Worm (Caenorhabditis elegans) whole organism, mixed stage, embryonic: ENCODE results near the gene T14G8.3.
A peak's percentile ranks its signal among the peaks of the same experiment; 100 is the strongest.

Experiments used
- M03D4.4 ChIP-seq: sonication (generic microtip); optimal IDR thresholded peaks from 2 replicates; lab custom pipeline; 2017; ENCODE audit warnings: mild to moderate bottlenecking, missing genetic modification characterization, missing compliant biosample characterization
- bed-3 ChIP-seq: fragments of 200-800 bp; sonication (Bioruptor generic); optimal IDR thresholded peaks from 3 replicates; lab custom pipeline; 2018; ENCODE audit warnings: mild to moderate bottlenecking, missing genetic modification characterization, moderate library complexity, missing compliant biosample characterization
- blmp-1 ChIP-seq: fragments of 150-350 bp; optimal IDR thresholded peaks from 2 replicates; lab custom pipeline; 2014; ENCODE audit warnings: missing biosample characterization, missing genetic modification characterization
- ceh-39 ChIP-seq: fragments of 150-350 bp; optimal IDR thresholded peaks from 2 replicates; lab custom pipeline; 2014; ENCODE audit warnings: missing biosample characterization, missing genetic modification characterization
- ceh-43 ChIP-seq: fragments of 200-800 bp; sonication (Bioruptor generic); optimal IDR thresholded peaks from 2 replicates; lab custom pipeline; 2018; ENCODE audit warnings: mild to moderate bottlenecking, missing genetic modification characterization, moderate library complexity, missing compliant biosample characterization
- ceh-83 ChIP-seq: fragments of 200-800 bp; sonication (Bioruptor generic); optimal IDR thresholded peaks from 2 replicates; lab custom pipeline; 2018; ENCODE audit warnings: mild to moderate bottlenecking, missing genetic modification characterization, missing compliant biosample characterization
- ces-1 ChIP-seq: fragments of 150-350 bp; optimal IDR thresholded peaks from 2 replicates; lab custom pipeline; 2014; ENCODE audit warnings: missing biosample characterization, missing genetic modification reagents, missing genetic modification characterization
- cnd-1 ChIP-seq: fragments of 200-800 bp; sonication (Bioruptor generic); optimal IDR thresholded peaks from 2 replicates; lab custom pipeline; 2018; ENCODE audit warnings: mild to moderate bottlenecking, missing genetic modification characterization, missing compliant biosample characterization
- drap-1 ChIP-seq: fragments of 200-800 bp; sonication (Bioruptor generic); optimal IDR thresholded peaks from 3 replicates; lab custom pipeline; 2018; ENCODE audit warnings: mild to moderate bottlenecking, missing genetic modification characterization, missing compliant biosample characterization
- elt-1 ChIP-seq: sonication (generic microtip); optimal IDR thresholded peaks from 2 replicates; lab custom pipeline; 2017; ENCODE audit warnings: missing genetic modification characterization, mild to moderate bottlenecking, missing compliant biosample characterization, antibody characterized with exemption, moderate library complexity, borderline replicate concordance; ENCODE audit not compliant: insufficient read depth
- elt-3 ChIP-seq: fragments of 150-350 bp; optimal IDR thresholded peaks from 2 replicates; lab custom pipeline; 2014; ENCODE audit warnings: missing biosample characterization, missing genetic modification characterization
- flh-1 ChIP-seq: fragments of 200-800 bp; sonication (Bioruptor generic); optimal IDR thresholded peaks from 2 replicates; lab custom pipeline; 2018; ENCODE audit warnings: mild to moderate bottlenecking, missing genetic modification characterization, moderate library complexity, missing compliant biosample characterization
- ham-2 ChIP-seq: fragments of 200-800 bp; sonication (Bioruptor generic); optimal IDR thresholded peaks from 2 replicates; lab custom pipeline; 2018; ENCODE audit warnings: mild to moderate bottlenecking, missing genetic modification characterization, missing compliant biosample characterization
- hlh-1 ChIP-seq: fragments of 150-350 bp; optimal IDR thresholded peaks from 2 replicates; lab custom pipeline; 2014; ENCODE audit warnings: missing biosample characterization, missing genetic modification reagents, missing genetic modification characterization
- lin-13 ChIP-seq: fragments of 150-350 bp; optimal IDR thresholded peaks from 2 replicates; lab custom pipeline; 2014; ENCODE audit warnings: missing biosample characterization, missing genetic modification characterization
- lin-32 ChIP-seq: fragments of 200-800 bp; sonication (Bioruptor generic); optimal IDR thresholded peaks from 2 replicates; lab custom pipeline; 2018; ENCODE audit warnings: mild to moderate bottlenecking, missing genetic modification characterization, missing compliant biosample characterization
- lsy-2 ChIP-seq: fragments of 150-350 bp; optimal IDR thresholded peaks from 2 replicates; lab custom pipeline; 2014; ENCODE audit warnings: missing biosample characterization, missing genetic modification characterization
- mab-5 ChIP-seq: fragments of 150-350 bp; optimal IDR thresholded peaks from 2 replicates; lab custom pipeline; 2014; ENCODE audit warnings: missing biosample characterization, missing genetic modification characterization
- mep-1 ChIP-seq: fragments of 150-350 bp; optimal IDR thresholded peaks from 2 replicates; lab custom pipeline; 2017; ENCODE audit warnings: missing biosample characterization, missing genetic modification reagents, missing genetic modification characterization, inconsistent platforms
- mls-2 ChIP-seq: sonication (generic microtip); optimal IDR thresholded peaks from 2 replicates; lab custom pipeline; 2016; ENCODE audit warnings: mild to moderate bottlenecking, missing genetic modification characterization, moderate library complexity, missing compliant biosample characterization
- nhr-12 ChIP-seq: fragments of 150-350 bp; optimal IDR thresholded peaks from 2 replicates; lab custom pipeline; 2014; ENCODE audit warnings: missing biosample characterization, missing genetic modification characterization
- nhr-2 ChIP-seq: fragments of 150-350 bp; optimal IDR thresholded peaks from 2 replicates; lab custom pipeline; 2014; ENCODE audit warnings: missing biosample characterization, missing genetic modification characterization
- nhr-237 ChIP-seq: fragments of 150-350 bp; optimal IDR thresholded peaks from 2 replicates; lab custom pipeline; 2014; ENCODE audit warnings: missing biosample characterization, missing genetic modification characterization
- nhr-28 ChIP-seq: fragments of 150-350 bp; optimal IDR thresholded peaks from 2 replicates; lab custom pipeline; 2014; ENCODE audit warnings: missing biosample characterization, missing genetic modification characterization
- nhr-76 ChIP-seq: sonication (generic microtip); optimal IDR thresholded peaks from 2 replicates; lab custom pipeline; 2017; ENCODE audit warnings: missing biosample characterization, missing genetic modification characterization
- pha-4 ChIP-seq: fragments of 150-350 bp; optimal IDR thresholded peaks from 2 replicates; lab custom pipeline; 2018; ENCODE audit warnings: missing biosample characterization, missing genetic modification reagents, missing genetic modification characterization
- sem-2 ChIP-seq: fragments of 200-800 bp; sonication (Bioruptor generic); optimal IDR thresholded peaks from 2 replicates; lab custom pipeline; 2018; ENCODE audit warnings: mild to moderate bottlenecking, missing genetic modification characterization, missing compliant biosample characterization
- snpc-4 ChIP-seq: fragments of 150-350 bp; optimal IDR thresholded peaks from 2 replicates; lab custom pipeline; 2014; ENCODE audit warnings: missing biosample characterization, missing genetic modification characterization
- sptf-1 ChIP-seq: sonication (generic microtip); optimal IDR thresholded peaks from 2 replicates; lab custom pipeline; 2017; ENCODE audit warnings: mild to moderate bottlenecking, missing genetic modification characterization, moderate library complexity, missing compliant biosample characterization
- tbx-8 ChIP-seq: fragments of 200-800 bp; sonication (Bioruptor generic); optimal IDR thresholded peaks from 2 replicates; lab custom pipeline; 2018; ENCODE audit warnings: mild to moderate bottlenecking, missing genetic modification characterization, moderate library complexity, missing compliant biosample characterization
- unc-120 ChIP-seq: sonication (generic microtip); optimal IDR thresholded peaks from 2 replicates; lab custom pipeline; 2017; ENCODE audit warnings: missing genetic modification characterization, missing compliant biosample characterization; ENCODE audit not compliant: poor library complexity, severe bottlenecking
- unc-39 ChIP-seq: fragments of 150-350 bp; optimal IDR thresholded peaks from 2 replicates; lab custom pipeline; 2014; ENCODE audit warnings: missing biosample characterization, missing genetic modification characterization
- unc-62 ChIP-seq: fragments of 150-350 bp; optimal IDR thresholded peaks from 2 replicates; lab custom pipeline; 2014; ENCODE audit warnings: missing biosample characterization, missing genetic modification reagents, missing genetic modification characterization
- zip-8 ChIP-seq: fragments of 150-350 bp; optimal IDR thresholded peaks from 2 replicates; lab custom pipeline; 2014; ENCODE audit warnings: missing biosample characterization, missing genetic modification characterization
- ztf-11 ChIP-seq: fragments of 150-350 bp; optimal IDR thresholded peaks from 2 replicates; lab custom pipeline; 2014; ENCODE audit warnings: missing biosample characterization, missing genetic modification characterization

T14G8.3 gene

ce11 chrX:12869412-12869811, 8.4 kb downstream of the T14G8.3 start:
- TF ChIP-seq nhr-28 (tag; lab: Kevin White, UChicago) (no peak), pha-4 (no peak), lin-13 (tag; lab: Kevin White, UChicago) (no peak), zip-8 (tag; lab: Kevin White, UChicago) (no peak), M03D4.4 (tag; lab: Kevin White, UChicago) (no peak), flh-1 (no peak), drap-1 (no peak), nhr-76 (tag; lab: Kevin White, UChicago) (no peak), sptf-1 (tag; lab: Kevin White, UChicago) (no peak), nhr-2 (tag; lab: Kevin White, UChicago) (no peak), mls-2 (tag; lab: Kevin White, UChicago) (no peak), lin-32 (GFP tag; lab: Kevin White, UChicago) (no peak), hlh-1 (no peak), unc-120 (tag; lab: Kevin White, UChicago) (no peak), ztf-11 (tag; lab: Kevin White, UChicago) (no peak)

ce11 chrX:12869827-12870394, 8.9 kb downstream of the T14G8.3 start:
- TF ChIP-seq hlh-1 (peak; percentile 19), ham-2 (GFP tag; lab: Kevin White, UChicago) (no peak)

- TF ChIP-seq ces-1 (GFP tag; lab: Kevin White, UChicago), result no peak
- no peak for TF ChIP-seq nhr-2 (tag; lab: Kevin White, UChicago)
- TF ChIP-seq nhr-28 (tag; lab: Kevin White, UChicago), result no peak
- TF ChIP-seq sem-2, result no peak
- peak; percentile 17 for TF ChIP-seq sptf-1 (tag; lab: Kevin White, UChicago)
- TF ChIP-seq tbx-8 (GFP tag; lab: Kevin White, UChicago), result no peak
- TF ChIP-seq ceh-83 (GFP tag; lab: Kevin White, UChicago), result no peak
- peak; percentile 50 for TF ChIP-seq ham-2 (GFP tag; lab: Kevin White, UChicago)
- no peak for TF ChIP-seq flh-1
- no peak for TF ChIP-seq mls-2 (tag; lab: Kevin White, UChicago)
- TF ChIP-seq mep-1 (tag; lab: Kevin White, UChicago), result no peak
- TF ChIP-seq ceh-39 (tag; lab: Kevin White, UChicago), result no peak
- no peak for TF ChIP-seq ztf-11 (tag; lab: Kevin White, UChicago)
- TF ChIP-seq mab-5 (tag; lab: Kevin White, UChicago), result no peak
- TF ChIP-seq nhr-12 (tag; lab: Kevin White, UChicago), result no peak
- TF ChIP-seq elt-3 (tag; lab: Kevin White, UChicago), result peak; percentile 76
- peak; percentile 13 for TF ChIP-seq drap-1
- TF ChIP-seq zip-8 (tag; lab: Kevin White, UChicago), result no peak
- TF ChIP-seq bed-3 (GFP tag; lab: Kevin White, UChicago), result no peak
- no peak for TF ChIP-seq nhr-237 (tag; lab: Kevin White, UChicago)
- TF ChIP-seq unc-39 (tag; lab: Kevin White, UChicago), result no peak
- no peak for TF ChIP-seq nhr-76 (tag; lab: Kevin White, UChicago)
- TF ChIP-seq lin-13 (tag; lab: Kevin White, UChicago), result no peak
- TF ChIP-seq unc-62 (GFP tag; lab: Kevin White, UChicago), result peak; percentile 37
- TF ChIP-seq cnd-1 (tag; lab: Kevin White, UChicago), result no peak
- peak; percentile 46 for TF ChIP-seq elt-1
- TF ChIP-seq lsy-2 (tag; lab: Kevin White, UChicago), result no peak
- no peak for TF ChIP-seq blmp-1 (tag; lab: Kevin White, UChicago)
- peak; percentile 52 for TF ChIP-seq hlh-1
- TF ChIP-seq unc-120 (tag; lab: Kevin White, UChicago), result no peak
- TF ChIP-seq ceh-43 (GFP tag; lab: Kevin White, UChicago), result no peak
- no peak for TF ChIP-seq snpc-4 (tag; lab: Kevin White, UChicago)
- TF ChIP-seq M03D4.4 (tag; lab: Kevin White, UChicago), result no peak
- TF ChIP-seq lin-32 (GFP tag; lab: Kevin White, UChicago), result no peak
- TF ChIP-seq pha-4, result no peak
- TF ChIP-seq, all 35 proteins: peak for 7
Measured at ce11 chrX:12872022-12872888, 11.2 kb downstream of the T14G8.3 start.
